Fruit fly (Drosophila melanogaster) whole organism, wandering third instar larva: ENCODE results near the gene sstn.
A peak's percentile ranks its signal among the peaks of the same experiment; 100 is the strongest.

Experiments
- CG32264 ChIP-seq: fragments of 200-800 bp; sonication (Bioruptor generic); optimal IDR thresholded peaks from 2 replicates; lab custom pipeline; 2016; ENCODE audit warnings: missing biosample characterization, missing genetic modification characterization
- CG9705 ChIP-seq: fragments of 200-800 bp; sonication (Bioruptor generic); optimal IDR thresholded peaks from 2 replicates; lab custom pipeline; 2018; ENCODE audit warnings: missing biosample characterization, mild to moderate bottlenecking, missing genetic modification characterization
- Dfd ChIP-seq: fragments of >200 bp; optimal IDR thresholded peaks from 2 replicates; lab custom pipeline; 2017; ENCODE audit warnings: missing biosample characterization, missing genetic modification characterization
- Dif ChIP-seq: fragments of 200-275, 200-300 bp; sonication (Bioruptor generic); optimal IDR thresholded peaks from 2 replicates; lab custom pipeline; 2018; ENCODE audit warnings: missing biosample characterization, missing genetic modification characterization; ENCODE audit not compliant: partially characterized antibody
- GATAd ChIP-seq: sonication (Bioruptor generic); optimal IDR thresholded peaks from 2 replicates; lab custom pipeline; 2016; ENCODE audit warnings: missing biosample characterization, missing genetic modification characterization
- HLH106 ChIP-seq: fragments of 200-800 bp; optimal IDR thresholded peaks from 3 replicates; lab custom pipeline; 2019; ENCODE audit warnings: missing biosample characterization, mild to moderate bottlenecking, missing genetic modification characterization, moderate library complexity
- Hnf4 ChIP-seq: fragments of 200-800 bp; sonication (Bioruptor generic); optimal IDR thresholded peaks from 2 replicates; lab custom pipeline; 2016; ENCODE audit warnings: missing biosample characterization, mild to moderate bottlenecking, missing genetic modification characterization
- Hr78 ChIP-seq: fragments of >200 bp; optimal IDR thresholded peaks from 2 replicates; lab custom pipeline; 2017; ENCODE audit warnings: missing biosample characterization, missing genetic modification characterization
- Hr83 ChIP-seq: fragments of 200-300 bp; sonication (Bioruptor generic); optimal IDR thresholded peaks from 2 replicates; lab custom pipeline; 2016; ENCODE audit warnings: missing biosample characterization, mild to moderate bottlenecking, missing genetic modification characterization, moderate library complexity; ENCODE audit not compliant: poor library complexity, severe bottlenecking
- Jra ChIP-seq: sonication (Bioruptor generic); optimal IDR thresholded peaks from 2 replicates; lab custom pipeline; 2016; ENCODE audit warnings: missing biosample characterization, missing genetic modification characterization
- Mio ChIP-seq: sonication (Bioruptor generic); optimal IDR thresholded peaks from 2 replicates; lab custom pipeline; 2016; ENCODE audit warnings: missing biosample characterization, missing genetic modification characterization
- Myc ChIP-seq: fragments of >200 bp; optimal IDR thresholded peaks from 2 replicates; lab custom pipeline; 2017
- N ChIP-seq: fragments of >200 bp; optimal IDR thresholded peaks from 2 replicates; lab custom pipeline; 2018; ENCODE audit warnings: missing biosample characterization, missing external identifiers, missing genetic modification characterization
- OdsH ChIP-seq: fragments of 200-800 bp; sonication (Bioruptor generic); optimal IDR thresholded peaks from 2 replicates; lab custom pipeline; 2016; ENCODE audit warnings: missing biosample characterization, mild to moderate bottlenecking, missing genetic modification characterization
- Rel ChIP-seq, 2 experiments: fragments of 200-800 bp; sonication (Bioruptor generic) in 1 of 2; optimal IDR thresholded peaks; 2 replicates in 1 of 2; 3 replicates in 1 of 2; lab custom pipeline; 2016 to 2019; ENCODE audit warnings: mild to moderate bottlenecking in 2 of 2, missing biosample characterization in 2 of 2, missing genetic modification characterization in 2 of 2, moderate library complexity in 1 of 2
- Sp1 ChIP-seq: fragments of 200-800 bp; sonication (Bioruptor generic); optimal IDR thresholded peaks from 3 replicates; lab custom pipeline; 2019; ENCODE audit warnings: missing biosample characterization, mild to moderate bottlenecking, missing genetic modification characterization, moderate library complexity
- Vsx2 ChIP-seq: fragments of 200-300, 225-300 bp; sonication (Bioruptor generic); optimal IDR thresholded peaks from 2 replicates; lab custom pipeline; 2018; ENCODE audit warnings: missing biosample characterization, missing genetic modification characterization; ENCODE audit not compliant: partially characterized antibody
- br ChIP-seq: fragments of 200-800 bp; sonication (Bioruptor generic); optimal IDR thresholded peaks from 2 replicates; lab custom pipeline; 2016; ENCODE audit warnings: missing biosample characterization, missing genetic modification characterization
- brk ChIP-seq: fragments of 200-800 bp; sonication (Bioruptor generic); optimal IDR thresholded peaks from 2 replicates; lab custom pipeline; 2016; ENCODE audit warnings: missing biosample characterization, mild to moderate bottlenecking, missing genetic modification characterization
- dl ChIP-seq, 2 experiments: fragments of 175-275, 200-275 bp in 1 of 2; fragments of 200-275 bp in 1 of 2; sonication (Bioruptor generic); optimal IDR thresholded peaks; lab custom pipeline; 2018; ENCODE audit warnings: mild to moderate bottlenecking in 2 of 2, missing biosample characterization in 2 of 2, missing genetic modification characterization in 2 of 2, moderate library complexity in 2 of 2; ENCODE audit not compliant: partially characterized antibody in 2 of 2, insufficient read depth in 1 of 2
- dmrt93B ChIP-seq: fragments of 200-800 bp; sonication (Bioruptor generic); optimal IDR thresholded peaks from 2 replicates; lab custom pipeline; 2018; ENCODE audit warnings: missing biosample characterization, mild to moderate bottlenecking, missing genetic modification characterization
- dsf ChIP-seq: sonication (Bioruptor generic); optimal IDR thresholded peaks from 2 replicates; lab custom pipeline; 2016; ENCODE audit warnings: missing biosample characterization, missing genetic modification characterization, borderline replicate concordance
- ey ChIP-seq: fragments of 200-800 bp; sonication (Bioruptor generic); optimal IDR thresholded peaks from 2 replicates; lab custom pipeline; 2016; ENCODE audit warnings: missing biosample characterization, missing genetic modification characterization
- foxo ChIP-seq, 2 experiments: fragments of 200-800 bp; sonication (Bioruptor generic); optimal IDR thresholded peaks; 2 replicates in 1 of 2; 3 replicates in 1 of 2; lab custom pipeline; 2016 to 2017; ENCODE audit warnings: missing biosample characterization in 2 of 2, missing genetic modification characterization in 2 of 2
- fru ChIP-seq: fragments of 200-800 bp; sonication (Bioruptor generic); optimal IDR thresholded peaks from 3 replicates; lab custom pipeline; 2016; ENCODE audit warnings: missing biosample characterization, mild to moderate bottlenecking, missing genetic modification characterization
- h ChIP-seq: fragments of 200-800 bp; sonication (Bioruptor generic); optimal IDR thresholded peaks from 3 replicates; lab custom pipeline; 2016; ENCODE audit warnings: missing biosample characterization, mild to moderate bottlenecking, missing genetic modification characterization
- jim ChIP-seq: fragments of 175-275, 200-325 bp; sonication (Bioruptor generic); optimal IDR thresholded peaks from 2 replicates; lab custom pipeline; 2016; ENCODE audit warnings: missing biosample characterization, mild to moderate bottlenecking, missing genetic modification characterization
- lola ChIP-seq: fragments of >200 bp; optimal IDR thresholded peaks from 2 replicates; lab custom pipeline; 2017; ENCODE audit warnings: missing biosample characterization, missing genetic modification characterization
- pan ChIP-seq: fragments of >200 bp; optimal IDR thresholded peaks from 2 replicates; lab custom pipeline; 2017
- psq ChIP-seq: fragments of 200-800 bp; sonication (Bioruptor generic); optimal IDR thresholded peaks from 3 replicates; lab custom pipeline; 2017; ENCODE audit warnings: missing biosample characterization, mild to moderate bottlenecking, missing genetic modification characterization, moderate library complexity
- rgr ChIP-seq: fragments of 200-800 bp; sonication (Bioruptor generic); optimal IDR thresholded peaks from 3 replicates; lab custom pipeline; 2016; ENCODE audit warnings: missing biosample characterization, mild to moderate bottlenecking, missing genetic modification characterization
- sage ChIP-seq: fragments of 200-800 bp; sonication (Bioruptor generic); optimal IDR thresholded peaks from 2 replicates; lab custom pipeline; 2016; ENCODE audit warnings: missing biosample characterization, mild to moderate bottlenecking, missing genetic modification characterization
- sv ChIP-seq: fragments of 200-800 bp; sonication (Bioruptor generic); optimal IDR thresholded peaks from 3 replicates; lab custom pipeline; 2016; ENCODE audit warnings: missing biosample characterization, missing genetic modification characterization
- tai ChIP-seq: sonication (Bioruptor generic); optimal IDR thresholded peaks from 2 replicates; lab custom pipeline; 2016; ENCODE audit warnings: missing biosample characterization, missing genetic modification characterization
- woc ChIP-seq: sonication (Bioruptor generic); optimal IDR thresholded peaks from 2 replicates; lab custom pipeline; 2016; ENCODE audit warnings: missing biosample characterization, mild to moderate bottlenecking, missing genetic modification characterization

The sstn gene

dm6 chr3L:15107776-15108379, 13.4 kb upstream of the sstn start (continued):
- peak; percentile 97 for TF ChIP-seq Sp1
- no peak for TF ChIP-seq pan (lab: Kevin White, UChicago)
- no peak for TF ChIP-seq jim (GFP tag; lab: Kevin White, UChicago)
- peak; percentile 12 for TF ChIP-seq Dif (GFP tag; lab: Kevin White, UChicago)
- TF ChIP-seq CG32264 (GFP tag; lab: Kevin White, UChicago): peak; percentile 72
- peak; percentile 92 for TF ChIP-seq CG9705 (GFP tag; lab: Kevin White, UChicago)
- TF ChIP-seq Hr83 (GFP tag; lab: Kevin White, UChicago): peak; percentile 9
- TF ChIP-seq tai (GFP tag; lab: Kevin White, UChicago): peak; percentile 83
- TF ChIP-seq ey (GFP tag; lab: Kevin White, UChicago): peak; percentile 92
- TF ChIP-seq lola (GFP tag; lab: Kevin White, UChicago): no peak

dm6 chr3L:15107158-15107775, 12.7 kb upstream of the sstn start:
- TF ChIP-seq dmrt93B (GFP tag; lab: Kevin White, UChicago): no peak
- peak; percentile 47 for TF ChIP-seq Dif (GFP tag; lab: Kevin White, UChicago)
- TF ChIP-seq dl (GFP tag; optimal IDR thresholded peaks at IDR 0.05; lab: Kevin White, UChicago; ENCODE audit: insufficient read depth in 1 of 2, partially characterized antibody in 2 of 2): peak in 1 of 2 experiments; percentile 30

DNA sequence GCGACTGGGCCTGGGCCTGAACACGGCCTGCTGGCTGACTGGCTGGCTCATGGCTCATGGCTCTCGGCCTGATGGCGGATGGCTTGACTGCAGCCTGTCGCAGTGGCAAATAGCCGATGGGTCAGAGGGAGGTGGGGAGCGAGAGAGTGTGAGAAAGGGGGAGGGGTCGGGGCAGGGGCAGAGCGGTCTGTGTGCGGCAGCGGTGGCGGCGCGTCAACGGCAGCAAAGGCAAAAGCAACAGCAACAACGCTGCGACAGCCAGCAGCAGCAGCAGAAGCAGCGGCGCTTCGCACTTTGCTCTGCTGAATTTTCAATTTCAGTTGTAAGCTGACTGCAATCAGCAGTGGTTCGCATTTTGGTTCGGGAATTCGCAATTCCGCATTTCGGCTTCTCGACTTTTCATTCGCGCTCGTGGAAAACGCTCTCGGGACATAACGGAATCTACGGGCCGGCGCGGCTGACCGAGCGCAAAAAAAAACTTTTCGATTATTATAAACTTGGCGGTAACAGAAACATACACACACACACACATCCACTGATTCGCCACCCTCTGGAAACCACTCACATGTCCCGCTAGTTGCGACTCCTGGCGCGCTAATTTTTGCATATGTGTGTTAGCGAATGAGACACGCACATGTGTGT, 11.2 kb upstream of the sstn start, which contains the start of gene CG45071:
CG45071 (plus strand) TSS at position 317 of the 642 bp plus-strand sequence.
- TF ChIP-seq Jra (GFP tag; lab: Kevin White, UChicago): no peak
- no peak for TF ChIP-seq GATAd (GFP tag; lab: Kevin White, UChicago)
- no peak for TF ChIP-seq Vsx2 (GFP tag; lab: Kevin White, UChicago)

dm6 chr3L:15104849-15105555, 10.5 kb upstream of the sstn start:
- peak; percentile 88 for TF ChIP-seq CG32264 (GFP tag; lab: Kevin White, UChicago)
- TF ChIP-seq rgr (GFP tag; lab: Kevin White, UChicago): peak; percentile 87
- no peak for TF ChIP-seq Vsx2 (GFP tag; lab: Kevin White, UChicago)
- peak; percentile 76 for TF ChIP-seq psq
- peak; percentile 54 for TF ChIP-seq Hr83 (GFP tag; lab: Kevin White, UChicago)
- TF ChIP-seq Myc (lab: Kevin White, UChicago): no peak
- no peak for TF ChIP-seq Dfd
- peak; percentile 37 for TF ChIP-seq Dif (GFP tag; lab: Kevin White, UChicago)
- TF ChIP-seq OdsH (GFP tag; lab: Kevin White, UChicago): peak; percentile 88
- no peak for TF ChIP-seq Rel (GFP tag; optimal IDR thresholded peaks at IDR 0.05; lab: Kevin White, UChicago)
- no peak for TF ChIP-seq Rel (tag; optimal IDR thresholded peaks at IDR 0.05; lab: Kevin White, UChicago)
- peak; percentile 54 for TF ChIP-seq dsf (GFP tag; lab: Kevin White, UChicago)
- TF ChIP-seq HLH106 (tag; lab: Kevin White, UChicago): peak; percentile 91
- TF ChIP-seq woc (GFP tag; lab: Kevin White, UChicago): peak; percentile 98
- peak; percentile 71 for TF ChIP-seq Jra (GFP tag; lab: Kevin White, UChicago)
- no peak for TF ChIP-seq Hr78 (GFP tag; lab: Kevin White, UChicago)
- TF ChIP-seq ey (GFP tag; lab: Kevin White, UChicago): peak; percentile 94
- TF ChIP-seq sv (GFP tag; lab: Kevin White, UChicago): no peak
- TF ChIP-seq Hnf4: peak; percentile 73
- TF ChIP-seq dl (GFP tag; optimal IDR thresholded peaks at IDR 0.05; lab: Kevin White, UChicago; ENCODE audit: insufficient read depth in 1 of 2, partially characterized antibody in 2 of 2): peak in 1 of 2 experiments; percentile 10
- peak; percentile 26 to 91 for TF ChIP-seq foxo (GFP tag; optimal IDR thresholded peaks at IDR 0.05; lab: Kevin White, UChicago)
- TF ChIP-seq br (GFP tag; lab: Kevin White, UChicago): peak; percentile 93
- peak; percentile 75 for TF ChIP-seq CG9705 (GFP tag; lab: Kevin White, UChicago)
- TF ChIP-seq sage (GFP tag; lab: Kevin White, UChicago): peak; percentile 78
- TF ChIP-seq Sp1: peak; percentile 88
- TF ChIP-seq N: no peak
- peak; percentile 34 for TF ChIP-seq Mio (GFP tag; lab: Kevin White, UChicago)
- TF ChIP-seq fru: peak; percentile 95
- peak; percentile 86 for TF ChIP-seq tai (GFP tag; lab: Kevin White, UChicago)
- TF ChIP-seq brk (GFP tag; lab: Kevin White, UChicago): peak; percentile 88
- peak; percentile 91 for TF ChIP-seq h (GFP tag; lab: Kevin White, UChicago)
- TF ChIP-seq dmrt93B (GFP tag; lab: Kevin White, UChicago): peak; percentile 78
- no peak for TF ChIP-seq GATAd (GFP tag; lab: Kevin White, UChicago)
- TF ChIP-seq, all 38 proteins: peak for 24
